Worm (Caenorhabditis elegans): Measurements from ENCODE around the gene M04D8.4.

ce11 chrIII:10018007-10018406 is 12.4 kb downstream of the M04D8.4 start:
- TF ChIP-seq ama-1 (optimal IDR thresholded peaks at IDR 0.05) (no peak), aly-1 (tag; optimal IDR thresholded peaks at IDR 0.05) (no peak), hmg-4 (GFP tag; optimal IDR thresholded peaks at IDR 0.05) (no peak), tbx-11 (GFP tag; IDR thresholded peaks at IDR 0.05) (no peak), ceh-13 (GFP tag; optimal IDR thresholded peaks at IDR 0.05) (no peak), hmbx-1 (tag; optimal IDR thresholded peaks at IDR 0.05) (no peak), hnd-1 (tag; optimal IDR thresholded peaks at IDR 0.05) (no peak), pes-1 (GFP tag; IDR thresholded peaks at IDR 0.05) (no peak), flt-1 (GFP tag; IDR thresholded peaks at IDR 0.05) (no peak), sea-1 (GFP tag; conservative IDR thresholded peaks at IDR 0.05) (no peak), scrt-1 (GFP tag; IDR thresholded peaks at IDR 0.05) (no peak), ceh-36 (tag; optimal IDR thresholded peaks at IDR 0.05) (no peak), F13C5.2 (tag; optimal IDR thresholded peaks at IDR 0.05) (no peak)
